Fruit fly (Drosophila melanogaster) whole organism, embryonic: Measurements from ENCODE around the gene QIL1.

Experiments used
- CG10209 ChIP-seq: fragments of 200-800 bp; sonication (Bioruptor generic); optimal IDR thresholded peaks from 3 replicates; lab custom pipeline; 2017; ENCODE audit warnings: missing biosample characterization, mild to moderate bottlenecking, missing genetic modification characterization, missing genetic modification reagents
- CG10267 ChIP-seq: fragments of 200-800 bp; sonication (Bioruptor generic); optimal IDR thresholded peaks from 2 replicates; lab custom pipeline; 2018; ENCODE audit warnings: missing biosample characterization, mild to moderate bottlenecking, missing genetic modification characterization, moderate library complexity
- CG10654 ChIP-seq: fragments of 200-800 bp; sonication (Bioruptor generic); optimal IDR thresholded peaks from 2 replicates; lab custom pipeline; 2016; ENCODE audit warnings: missing biosample characterization, missing genetic modification characterization
- CG11398 ChIP-seq: fragments of 200-800 bp; sonication (Bioruptor generic); optimal IDR thresholded peaks from 2 replicates; lab custom pipeline; 2016; ENCODE audit warnings: missing biosample characterization, missing genetic modification characterization
- CG11560 ChIP-seq: fragments of 200-800 bp; sonication (Bioruptor generic); IDR thresholded peaks from 3 replicates; pipeline ENCODE4 v1.3.6; 2022; ENCODE audit warnings: missing biosample characterization, missing genetic modification characterization
- CG11696 ChIP-seq: fragments of 200-800 bp; sonication (Bioruptor generic); IDR thresholded peaks from 2 replicates; pipeline ENCODE4 v1.3.6; 2022; ENCODE audit warnings: missing biosample characterization, missing genetic modification characterization
- CG12219 ChIP-seq: fragments of 200-800 bp; sonication (Bioruptor generic); optimal IDR thresholded peaks from 3 replicates; lab custom pipeline; 2018; ENCODE audit warnings: missing biosample characterization, mild to moderate bottlenecking, missing genetic modification characterization
- CG13296 ChIP-seq: fragments of 200-800 bp; sonication (Bioruptor generic); optimal IDR thresholded peaks from 3 replicates; lab custom pipeline; 2018; ENCODE audit warnings: missing biosample characterization, mild to moderate bottlenecking, missing genetic modification characterization
- CG13624 ChIP-seq: fragments of 200-800 bp; sonication (Bioruptor generic); optimal IDR thresholded peaks from 2 replicates; lab custom pipeline; 2016; ENCODE audit warnings: missing biosample characterization, missing genetic modification characterization
- CG17186 ChIP-seq: fragments of 200-800 bp; sonication (Bioruptor generic); optimal IDR thresholded peaks from 3 replicates; lab custom pipeline; 2017; ENCODE audit warnings: missing biosample characterization, missing genetic modification reagents, missing genetic modification characterization
- CG17359 ChIP-seq: fragments of 200-800 bp; sonication (Bioruptor generic); optimal IDR thresholded peaks from 3 replicates; lab custom pipeline; 2018; ENCODE audit warnings: missing biosample characterization, mild to moderate bottlenecking, missing genetic modification characterization, moderate library complexity
- CG32532 ChIP-seq: fragments of 200-800 bp; sonication (Bioruptor generic); IDR thresholded peaks from 2 replicates; pipeline ENCODE4 v1.3.6; 2022; ENCODE audit warnings: missing biosample characterization, missing genetic modification characterization
- CG3281 ChIP-seq: fragments of 200-800 bp; sonication (Bioruptor generic); optimal IDR thresholded peaks from 3 replicates; lab custom pipeline; 2017; ENCODE audit warnings: missing biosample characterization, mild to moderate bottlenecking, missing genetic modification characterization
- CG34376 ChIP-seq: fragments of 200-800 bp; sonication (Bioruptor generic); optimal IDR thresholded peaks from 2 replicates; lab custom pipeline; 2018; ENCODE audit warnings: missing biosample characterization, mild to moderate bottlenecking, missing genetic modification characterization
- CG4328 ChIP-seq: fragments of 200-800 bp; sonication (Bioruptor generic); optimal IDR thresholded peaks from 3 replicates; lab custom pipeline; 2017; ENCODE audit warnings: missing biosample characterization, missing genetic modification reagents, missing genetic modification characterization
- CG4360 ChIP-seq: fragments of 200-800 bp; sonication (Bioruptor generic); IDR thresholded peaks from 2 replicates; pipeline ENCODE4 v1.3.6; 2022; ENCODE audit warnings: missing biosample characterization, missing genetic modification characterization
- CG4730 ChIP-seq: fragments of 200-800 bp; sonication (Bioruptor generic); IDR thresholded peaks from 2 replicates; pipeline ENCODE4 v1.3.6; 2022; ENCODE audit warnings: missing biosample characterization, missing genetic modification characterization
- CG4820 ChIP-seq: fragments of 200-800 bp; sonication (Bioruptor generic); optimal IDR thresholded peaks from 3 replicates; lab custom pipeline; 2016; ENCODE audit warnings: missing biosample characterization, missing genetic modification characterization
- CG5245 ChIP-seq: fragments of 200-800 bp; sonication (Bioruptor generic); optimal IDR thresholded peaks from 3 replicates; lab custom pipeline; 2016; ENCODE audit warnings: missing biosample characterization, missing genetic modification characterization
- CG8388 ChIP-seq: fragments of 200-800 bp; sonication (Bioruptor generic); optimal IDR thresholded peaks from 2 replicates; lab custom pipeline; 2019; ENCODE audit warnings: missing biosample characterization, mild to moderate bottlenecking, missing genetic modification characterization, moderate library complexity
- CG8924 ChIP-seq: fragments of 200-800 bp; optimal IDR thresholded peaks from 3 replicates; lab custom pipeline; 2019; ENCODE audit warnings: missing biosample characterization, mild to moderate bottlenecking, missing genetic modification characterization, moderate library complexity
- CG9215 ChIP-seq: fragments of 200-800 bp; sonication (Bioruptor generic); IDR thresholded peaks from 2 replicates; pipeline ENCODE4 v1.3.6; 2022; ENCODE audit warnings: missing biosample characterization, missing genetic modification characterization
- CG9932 ChIP-seq: fragments of 200-800 bp; sonication (Bioruptor generic); IDR thresholded peaks from 2 replicates; pipeline ENCODE4 v1.3.6; 2022; ENCODE audit warnings: missing biosample characterization, missing genetic modification characterization
- CkIIα-i1 ChIP-seq: fragments of 200-800 bp; sonication (Bioruptor generic); IDR thresholded peaks from 2 replicates; pipeline ENCODE4 v1.3.6; 2022; ENCODE audit warnings: missing biosample characterization, missing genetic modification characterization
- Dbx ChIP-seq: fragments of 200-800 bp; sonication (Bioruptor generic); IDR thresholded peaks from 3 replicates; pipeline ENCODE4 v1.3.6; 2022; ENCODE audit warnings: missing biosample characterization, missing genetic modification characterization
- Elba2 ChIP-seq: fragments of 200-800 bp; sonication (Bioruptor generic); optimal IDR thresholded peaks from 3 replicates; lab custom pipeline; 2016; ENCODE audit warnings: missing biosample characterization, missing genetic modification characterization
- Hr3 ChIP-seq: fragments of 200-800 bp; sonication (Bioruptor generic); optimal IDR thresholded peaks from 3 replicates; lab custom pipeline; 2016; ENCODE audit warnings: missing biosample characterization, missing genetic modification characterization
- Lim3 ChIP-seq: fragments of 200-800 bp; sonication (Bioruptor generic); IDR thresholded peaks from 2 replicates; pipeline ENCODE4 v1.3.6; 2022; ENCODE audit warnings: missing biosample characterization, missing genetic modification characterization
- Meics ChIP-seq: fragments of 200-800 bp; sonication (Bioruptor generic); optimal IDR thresholded peaks from 2 replicates; lab custom pipeline; 2017; ENCODE audit warnings: missing biosample characterization, mild to moderate bottlenecking, missing genetic modification characterization
- Neu2 ChIP-seq: fragments of 200-800 bp; sonication (Bioruptor generic); optimal IDR thresholded peaks from 3 replicates; lab custom pipeline; 2016; ENCODE audit warnings: missing biosample characterization, missing genetic modification characterization, borderline replicate concordance
- Nf-YB ChIP-seq: fragments of 200-800 bp; sonication (Bioruptor generic); optimal IDR thresholded peaks from 3 replicates; lab custom pipeline; 2019; ENCODE audit warnings: missing biosample characterization, mild to moderate bottlenecking, missing genetic modification characterization, moderate library complexity
- Ravus ChIP-seq: fragments of 200-800 bp; sonication (Bioruptor generic); IDR thresholded peaks from 2 replicates; pipeline ENCODE4 v1.3.6; 2022; ENCODE audit warnings: missing biosample characterization, missing genetic modification characterization
- ab ChIP-seq: fragments of 200-800 bp; sonication (Bioruptor generic); optimal IDR thresholded peaks from 2 replicates; lab custom pipeline; 2016; ENCODE audit warnings: missing biosample characterization, missing genetic modification characterization
- amos ChIP-seq: fragments of 200-800 bp; sonication (Bioruptor generic); IDR thresholded peaks from 2 replicates; pipeline ENCODE4 v1.3.6; 2022; ENCODE audit warnings: missing biosample characterization, missing genetic modification characterization; ENCODE audit not compliant: partially characterized antibody
- ase ChIP-seq: fragments of 200-800 bp; sonication (Bioruptor generic); IDR thresholded peaks from 3 replicates; pipeline ENCODE4 v1.3.6; 2022; ENCODE audit warnings: missing biosample characterization, missing genetic modification characterization
- br ChIP-seq: fragments of >200 bp; optimal IDR thresholded peaks from 2 replicates; lab custom pipeline; 2017
- chm ChIP-seq: fragments of 200-800 bp; sonication (Bioruptor generic); IDR thresholded peaks from 2 replicates; pipeline ENCODE4 v1.3.6; 2022; ENCODE audit warnings: missing biosample characterization, missing genetic modification characterization
- dimm ChIP-seq: fragments of 200-800 bp; sonication (Bioruptor generic); IDR thresholded peaks from 2 replicates; pipeline ENCODE4 v1.3.6; 2022; ENCODE audit warnings: missing biosample characterization, missing genetic modification characterization
- esg ChIP-seq: fragments of 200-800 bp; sonication (Bioruptor generic); conservative IDR thresholded peaks from 2 replicates; pipeline ENCODE4 v1.3.6; 2022; ENCODE audit warnings: missing biosample characterization, missing genetic modification characterization
- jing ChIP-seq: fragments of 200-800 bp; sonication (Bioruptor generic); optimal IDR thresholded peaks from 2 replicates; lab custom pipeline; 2018; ENCODE audit warnings: missing biosample characterization, mild to moderate bottlenecking, missing genetic modification characterization
- nerfin-1 ChIP-seq: fragments of 200-800 bp; sonication (Bioruptor generic); optimal IDR thresholded peaks from 3 replicates; lab custom pipeline; 2019; ENCODE audit warnings: missing biosample characterization, mild to moderate bottlenecking, missing genetic modification characterization, moderate library complexity
- nmo ChIP-seq: fragments of 200-800 bp; sonication (Bioruptor generic); optimal IDR thresholded peaks from 2 replicates; lab custom pipeline; 2018; ENCODE audit warnings: missing biosample characterization, mild to moderate bottlenecking, missing genetic modification characterization, moderate library complexity
- pan ChIP-seq, 4 experiments: fragments of >200 bp in 3 of 4; fragments of 200-800 bp in 1 of 4; sonication (Bioruptor generic) in 1 of 4; optimal IDR thresholded peaks in 3 of 4; IDR thresholded peaks in 1 of 4; 2 replicates each; pipeline versions ENCODE4 v1.3.6 to Lab custom; 2017 to 2022; ENCODE audit warnings: missing biosample characterization in 2 of 4, missing genetic modification characterization in 2 of 4, mixed read lengths in 1 of 4
- prd ChIP-seq, 3 experiments: fragments of >200 bp in 2 of 3; fragments of 200-800 bp in 1 of 3; sonication (Bioruptor generic) in 1 of 3; optimal IDR thresholded peaks in 2 of 3; IDR thresholded peaks in 1 of 3; 2 replicates in 2 of 3; 3 replicates in 1 of 3; pipeline versions ENCODE4 v1.3.6 to Lab custom; 2017 to 2022; ENCODE audit warnings: missing biosample characterization in 1 of 3, missing genetic modification characterization in 1 of 3
- rib ChIP-seq: fragments of 200-800 bp; sonication (Bioruptor generic); IDR thresholded peaks from 2 replicates; pipeline ENCODE4 v1.3.6; 2022; ENCODE audit warnings: missing biosample characterization, missing genetic modification characterization
- row ChIP-seq: fragments of 200-800 bp; sonication (Bioruptor generic); IDR thresholded peaks from 3 replicates; pipeline ENCODE4 v1.3.6; 2022; ENCODE audit warnings: missing biosample characterization, missing genetic modification characterization
- sim ChIP-seq: fragments of 200-800 bp; sonication (Bioruptor generic); IDR thresholded peaks from 2 replicates; pipeline ENCODE4 v1.3.6; 2022; ENCODE audit warnings: missing biosample characterization, missing genetic modification characterization
- tna ChIP-seq: fragments of 200-800 bp; sonication (Bioruptor generic); IDR thresholded peaks from 2 replicates; pipeline ENCODE4 v1.3.6; 2022; ENCODE audit warnings: missing biosample characterization, missing genetic modification characterization; ENCODE audit not compliant: partially characterized antibody
- toy ChIP-seq: fragments of 200-800 bp; sonication (Bioruptor generic); IDR thresholded peaks from 2 replicates; pipeline ENCODE4 v1.3.6; 2022; ENCODE audit warnings: missing biosample characterization, missing genetic modification characterization
- vvl ChIP-seq: fragments of 200-800 bp; sonication (Bioruptor generic); IDR thresholded peaks from 2 replicates; pipeline ENCODE4 v1.3.6; 2022; ENCODE audit warnings: missing biosample characterization, missing genetic modification characterization

The QIL1 gene

dm6 chr3L:17495266-17495961 lies 29.7 kb downstream of the QIL1 start (continued):
- TF ChIP-seq CG10209 (GFP tag; lab: Kevin White, UChicago): peak; percentile 9
- TF ChIP-seq CG10267 (tag; lab: Kevin White, UChicago): peak; percentile 35
- TF ChIP-seq CG4328 (GFP tag; lab: Kevin White, UChicago): no peak
- TF ChIP-seq amos (GFP tag; lab: Robert Waterston, UW): no peak
- peak; percentile 9 for TF ChIP-seq CG12219 (GFP tag; lab: Kevin White, UChicago)
- no peak for TF ChIP-seq nerfin-1 (tag; lab: Kevin White, UChicago)
- no peak for TF ChIP-seq CG32532 (GFP tag; lab: Robert Waterston, UW)
- TF ChIP-seq Elba2: no peak
- peak; percentile 44 for TF ChIP-seq nmo (GFP tag; lab: Kevin White, UChicago)
- TF ChIP-seq CG4730 (GFP tag; lab: Robert Waterston, UW): no peak
- peak; percentile 26 for TF ChIP-seq CG4820
- TF ChIP-seq CkIIα-i1: no peak
- TF ChIP-seq jing (GFP tag; lab: Kevin White, UChicago): no peak
- no peak for TF ChIP-seq Dbx (GFP tag; lab: Robert Waterston, UW)
- TF ChIP-seq toy: no peak
- no peak for TF ChIP-seq prd (optimal IDR thresholded peaks at IDR 0.05; lab: Kevin White, UChicago)
- 0 out of 3 replicates have a peak, but pooled peaks have one; percentile 28 for TF ChIP-seq prd (GFP tag; IDR thresholded peaks at IDR 0.05; lab: Robert Waterston, UW)
- TF ChIP-seq tna: no peak
- no peak for TF ChIP-seq Ravus (GFP tag; lab: Robert Waterston, UW)
- no peak for TF ChIP-seq chm
- TF ChIP-seq CG8924 (tag; lab: Kevin White, UChicago): peak; percentile 19
- TF ChIP-seq Hr3 (GFP tag; lab: Kevin White, UChicago): peak; percentile 18
- TF ChIP-seq CG11560 (tag; lab: Robert Waterston, UW): no peak
- TF ChIP-seq CG5245: peak; percentile 23
- no peak for TF ChIP-seq br
- TF ChIP-seq CG9215: no peak
- TF ChIP-seq ase (GFP tag; lab: Robert Waterston, UW): no peak
- peak; percentile 46; the same call in 1 of the 2 replicates for TF ChIP-seq vvl (GFP tag; lab: Robert Waterston, UW)
- no peak for TF ChIP-seq CG11398
- no peak for TF ChIP-seq CG34376
- TF ChIP-seq CG3281 (GFP tag; lab: Kevin White, UChicago): no peak
- TF ChIP-seq CG4360 (GFP tag; lab: Robert Waterston, UW): no peak
- TF ChIP-seq CG13624 (GFP tag; lab: Kevin White, UChicago): no peak
- no peak for TF ChIP-seq CG11696 (GFP tag; lab: Robert Waterston, UW)
- no peak for TF ChIP-seq CG17186 (GFP tag; lab: Kevin White, UChicago)
- no peak for TF ChIP-seq Neu2
- no peak for TF ChIP-seq CG13296
- peak; percentile 43 for TF ChIP-seq CG17359 (tag; lab: Kevin White, UChicago)
- peak; percentile 27 for TF ChIP-seq CG8388 (GFP tag; lab: Kevin White, UChicago)
- no peak for TF ChIP-seq CG9932
- TF ChIP-seq dimm (GFP tag; lab: Robert Waterston, UW): no peak
- TF ChIP-seq Lim3 (GFP tag; lab: Robert Waterston, UW): no peak
- no peak for TF ChIP-seq CG10654 (GFP tag; lab: Kevin White, UChicago)
- no peak for TF ChIP-seq rib (GFP tag; lab: Robert Waterston, UW)
- TF ChIP-seq Nf-YB (GFP tag; lab: Kevin White, UChicago): peak; percentile 40
- no peak for TF ChIP-seq Meics
- TF ChIP-seq row (GFP tag; lab: Robert Waterston, UW): peak; percentile 57; the same call in 2 of the 3 replicates
- TF ChIP-seq esg (GFP tag; lab: Robert Waterston, UW): no peak
- TF ChIP-seq pan (optimal IDR thresholded peaks at IDR 0.05; lab: Kevin White, UChicago): no peak
- TF ChIP-seq pan (GFP tag; optimal IDR thresholded peaks at IDR 0.05 in 1 of 2, IDR thresholded peaks at IDR 0.05 in 1 of 2): no peak
- 0 out of 2 replicates have a peak, but pooled peaks have one; percentile 33 for TF ChIP-seq sim (GFP tag; lab: Robert Waterston, UW)
- TF ChIP-seq ab: no peak
